Fruit fly (Drosophila melanogaster): ENCODE data around the gene Tango6.

Tango6 gene

DNA sequence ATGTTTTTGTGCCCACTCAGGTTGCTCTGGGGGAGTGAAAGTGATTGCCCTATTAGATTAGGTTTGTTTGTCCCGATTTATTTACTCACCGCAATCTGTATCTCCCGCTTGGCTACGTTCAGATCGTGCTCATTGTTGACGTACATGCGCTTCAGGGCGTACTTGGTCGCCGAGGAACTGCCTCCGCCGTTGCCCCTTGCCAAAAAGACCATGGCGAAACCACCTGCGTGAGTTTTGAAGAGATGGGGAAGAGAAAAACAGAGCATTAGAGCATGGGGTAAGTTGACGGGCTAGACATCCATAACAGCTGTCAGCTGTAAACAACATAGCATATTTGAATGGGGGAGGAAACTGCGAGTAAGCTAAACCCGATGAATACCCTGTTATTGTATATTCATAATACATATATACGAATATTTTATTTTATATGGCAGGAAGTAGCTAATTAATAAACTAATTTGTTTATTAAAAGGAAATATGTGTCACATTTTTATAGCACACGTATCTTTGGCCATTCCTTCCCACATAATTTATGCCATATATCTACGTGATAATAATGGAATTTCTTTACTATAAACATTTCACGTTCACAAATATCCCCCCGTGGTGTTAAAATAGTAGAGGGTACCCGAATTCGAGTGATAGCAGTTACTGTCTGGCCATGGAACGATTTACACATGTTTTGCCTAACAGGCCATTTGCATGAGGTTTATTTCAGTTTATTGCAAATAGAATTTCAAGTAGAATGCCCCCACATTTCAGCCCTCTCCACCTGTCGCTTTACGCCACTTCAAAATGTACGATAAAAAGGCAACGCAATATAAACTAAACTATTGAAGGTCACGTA lies 3.2 kb upstream of the Tango6 start:
- no peak for TF ChIP-seq CG8301 (tag; optimal IDR thresholded peaks at IDR 0.05)
- TF ChIP-seq CG9948 (tag; optimal IDR thresholded peaks at IDR 0.05), result peak; percentile 4

DNA sequence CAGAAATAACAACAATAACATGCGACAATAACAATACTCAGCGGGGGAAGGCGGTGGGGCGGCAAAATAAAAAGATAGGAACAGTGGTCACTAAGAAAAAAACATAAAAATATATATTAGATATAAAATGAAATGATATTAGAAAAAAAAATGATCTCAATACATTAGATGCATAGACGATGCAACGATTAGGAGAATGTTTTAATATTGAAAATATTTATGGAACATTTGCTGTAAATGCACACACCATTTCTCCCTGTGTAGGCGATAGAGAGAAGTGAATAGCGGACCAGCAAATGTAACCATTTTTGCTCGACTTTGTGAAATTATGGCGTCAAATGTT lies 2.6 kb upstream of the Tango6 start:
- TF ChIP-seq rn (GFP tag; IDR thresholded peaks at IDR 0.05), result no peak
- peak; percentile 38 for TF ChIP-seq CG15710 (tag; optimal IDR thresholded peaks at IDR 0.05)
- no peak for TF ChIP-seq Pif1A (GFP tag; optimal IDR thresholded peaks at IDR 0.05)
- TF ChIP-seq Snoo (tag; optimal IDR thresholded peaks at IDR 0.05), result no peak
- peak; percentile 56 for TF ChIP-seq CG8159 (tag; optimal IDR thresholded peaks at IDR 0.05)
- TF ChIP-seq Pif1B (GFP tag; optimal IDR thresholded peaks at IDR 0.05), result no peak
- peak; percentile 88 for TF ChIP-seq CG4496 (GFP tag; IDR thresholded peaks at IDR 0.05)
- TF ChIP-seq Ets98B (GFP tag; IDR thresholded peaks at IDR 0.05), result peak; percentile 79
- peak; percentile 53 for TF ChIP-seq CG14655 (GFP tag; optimal IDR thresholded peaks at IDR 0.05)
- TF ChIP-seq CG12605 (GFP tag; IDR thresholded peaks at IDR 0.05), result peak; percentile 85
- TF ChIP-seq CG10348 (GFP tag; IDR thresholded peaks at IDR 0.05), result no peak
- no peak for TF ChIP-seq D1 (tag; optimal IDR thresholded peaks at IDR 0.05)
- TF ChIP-seq CG8301 (tag; optimal IDR thresholded peaks at IDR 0.05), result peak; percentile 37
- peak; percentile 47 for TF ChIP-seq CG9948 (tag; optimal IDR thresholded peaks at IDR 0.05)
- TF ChIP-seq EcR (GFP tag; optimal IDR thresholded peaks at IDR 0.05), result no peak
- TF ChIP-seq fd96Ca (GFP tag; IDR thresholded peaks at IDR 0.05), result peak; percentile 57; the same call in 2 of the 3 replicates
- TF ChIP-seq CG13204 (GFP tag; optimal IDR thresholded peaks at IDR 0.05), result no peak
- peak; percentile 84 for TF ChIP-seq CG32121 (GFP tag; IDR thresholded peaks at IDR 0.05)
- no peak for TF ChIP-seq CG34367 (tag; optimal IDR thresholded peaks at IDR 0.05)
- TF ChIP-seq gl (tag; optimal IDR thresholded peaks at IDR 0.05), result no peak
- peak; percentile 62 for TF ChIP-seq CG17806 (tag; optimal IDR thresholded peaks at IDR 0.05)

DNA sequence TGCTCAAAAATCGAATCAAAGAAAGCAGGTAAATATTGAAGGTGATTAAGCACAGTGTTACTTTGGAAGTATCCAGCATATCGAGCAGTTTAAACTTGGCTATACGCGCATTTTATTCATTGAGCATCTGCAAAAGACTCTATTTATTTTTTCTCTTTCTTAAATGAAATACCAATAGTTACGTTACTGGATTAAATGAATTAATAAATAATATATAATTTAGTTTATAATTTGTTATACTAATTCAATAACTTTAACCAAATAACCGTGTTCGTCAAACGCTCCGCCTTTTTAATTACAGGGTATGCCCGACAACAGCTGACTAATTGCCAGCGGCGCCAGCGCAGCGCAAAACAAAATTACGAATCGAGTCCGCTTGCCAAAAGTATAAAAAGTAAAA lies 2.0 kb upstream of the Tango6 start:
- no peak for TF ChIP-seq gl (tag; optimal IDR thresholded peaks at IDR 0.05)
- 0 out of 3 replicates have a peak, but pooled peaks have one; percentile 14 for TF ChIP-seq fd96Ca (GFP tag; IDR thresholded peaks at IDR 0.05)
- no peak for TF ChIP-seq CG12605 (GFP tag; IDR thresholded peaks at IDR 0.05)
- no peak for TF ChIP-seq EcR (GFP tag; optimal IDR thresholded peaks at IDR 0.05)
- TF ChIP-seq rn (GFP tag; IDR thresholded peaks at IDR 0.05), result no peak
- TF ChIP-seq Pif1B (GFP tag; optimal IDR thresholded peaks at IDR 0.05), result no peak
- no peak for TF ChIP-seq CG8301 (tag; optimal IDR thresholded peaks at IDR 0.05)
- TF ChIP-seq CG9948 (tag; optimal IDR thresholded peaks at IDR 0.05), result no peak
- TF ChIP-seq D1 (tag; optimal IDR thresholded peaks at IDR 0.05), result no peak
- TF ChIP-seq CG8159 (tag; optimal IDR thresholded peaks at IDR 0.05), result no peak
- no peak for TF ChIP-seq CG10348 (GFP tag; IDR thresholded peaks at IDR 0.05)
- TF ChIP-seq CG32121 (GFP tag; IDR thresholded peaks at IDR 0.05), result peak; percentile 56; the same call in 1 of the 2 replicates
- TF ChIP-seq Snoo (tag; optimal IDR thresholded peaks at IDR 0.05), result no peak
- peak; percentile 0 for TF ChIP-seq CG17806 (tag; optimal IDR thresholded peaks at IDR 0.05)
- no peak for TF ChIP-seq CG14655 (GFP tag; optimal IDR thresholded peaks at IDR 0.05)
- peak; percentile 58; the same call in 1 of the 3 replicates for TF ChIP-seq CG4496 (GFP tag; IDR thresholded peaks at IDR 0.05)
- no peak for TF ChIP-seq CG13204 (GFP tag; optimal IDR thresholded peaks at IDR 0.05)
- peak; percentile 49 for TF ChIP-seq Ets98B (GFP tag; IDR thresholded peaks at IDR 0.05)
- TF ChIP-seq Pif1A (GFP tag; optimal IDR thresholded peaks at IDR 0.05), result no peak
- no peak for TF ChIP-seq CG34367 (tag; optimal IDR thresholded peaks at IDR 0.05)
- no peak for TF ChIP-seq CG15710 (tag; optimal IDR thresholded peaks at IDR 0.05)

dm6 chr2L:18967897-18968296 lies 931 bp upstream of the Tango6 start:
- no peak for TF ChIP-seq EcR (GFP tag; optimal IDR thresholded peaks at IDR 0.05)
- TF ChIP-seq rn (GFP tag; IDR thresholded peaks at IDR 0.05), result no peak
- TF ChIP-seq D1 (tag; optimal IDR thresholded peaks at IDR 0.05), result no peak
- no peak for TF ChIP-seq CG14655 (GFP tag; optimal IDR thresholded peaks at IDR 0.05)
- no peak for TF ChIP-seq CG12605 (GFP tag; IDR thresholded peaks at IDR 0.05)
- TF ChIP-seq CG8301 (tag; optimal IDR thresholded peaks at IDR 0.05), result no peak
- no peak for TF ChIP-seq fd96Ca (GFP tag; IDR thresholded peaks at IDR 0.05)
- no peak for TF ChIP-seq CG8159 (tag; optimal IDR thresholded peaks at IDR 0.05)
- no peak for TF ChIP-seq CG9948 (tag; optimal IDR thresholded peaks at IDR 0.05)
- no peak for TF ChIP-seq Pif1A (GFP tag; optimal IDR thresholded peaks at IDR 0.05)
- TF ChIP-seq Snoo (tag; optimal IDR thresholded peaks at IDR 0.05), result no peak
- TF ChIP-seq CG4496 (GFP tag; IDR thresholded peaks at IDR 0.05), result no peak
- no peak for TF ChIP-seq gl (tag; optimal IDR thresholded peaks at IDR 0.05)
- no peak for TF ChIP-seq CG10348 (GFP tag; IDR thresholded peaks at IDR 0.05)
- TF ChIP-seq CG13204 (GFP tag; optimal IDR thresholded peaks at IDR 0.05), result no peak

- peak; percentile 36 for TF ChIP-seq EcR (GFP tag; optimal IDR thresholded peaks at IDR 0.05)
- no peak for TF ChIP-seq fd96Ca (GFP tag; IDR thresholded peaks at IDR 0.05)
- TF ChIP-seq CG14655 (GFP tag; optimal IDR thresholded peaks at IDR 0.05), result no peak
- no peak for TF ChIP-seq CG13204 (GFP tag; optimal IDR thresholded peaks at IDR 0.05)
- no peak for TF ChIP-seq rn (GFP tag; IDR thresholded peaks at IDR 0.05)
- peak; percentile 13 for TF ChIP-seq Ets98B (GFP tag; IDR thresholded peaks at IDR 0.05)
- TF ChIP-seq CG9948 (tag; optimal IDR thresholded peaks at IDR 0.05), result peak; percentile 43
- peak; percentile 50 for TF ChIP-seq CG17806 (tag; optimal IDR thresholded peaks at IDR 0.05)
- TF ChIP-seq CG12605 (GFP tag; IDR thresholded peaks at IDR 0.05), result no peak
- TF ChIP-seq CG10348 (GFP tag; IDR thresholded peaks at IDR 0.05), result no peak
- no peak for TF ChIP-seq CG32121 (GFP tag; IDR thresholded peaks at IDR 0.05)
- TF ChIP-seq CG34367 (tag; optimal IDR thresholded peaks at IDR 0.05), result no peak
- TF ChIP-seq Pif1A (GFP tag; optimal IDR thresholded peaks at IDR 0.05), result no peak
- TF ChIP-seq D1 (tag; optimal IDR thresholded peaks at IDR 0.05), result no peak
- no peak for TF ChIP-seq CG4496 (GFP tag; IDR thresholded peaks at IDR 0.05)
- TF ChIP-seq gl (tag; optimal IDR thresholded peaks at IDR 0.05), result no peak
- TF ChIP-seq Snoo (tag; optimal IDR thresholded peaks at IDR 0.05), result peak; percentile 59
- no peak for TF ChIP-seq Pif1B (GFP tag; optimal IDR thresholded peaks at IDR 0.05)
- TF ChIP-seq CG8159 (tag; optimal IDR thresholded peaks at IDR 0.05), result peak; percentile 64
- TF ChIP-seq CG15710 (tag; optimal IDR thresholded peaks at IDR 0.05), result peak; percentile 56
- peak; percentile 38 for TF ChIP-seq CG8301 (tag; optimal IDR thresholded peaks at IDR 0.05)
Measured at dm6 chr2L:18974063-18974779, 5.4 kb downstream of the Tango6 start, which contains the start of the genes L2HGDH and CG10431. Gene L2HGDH, minus strand, starts transcription at chr2L:18974448. Gene CG10431, plus strand, starts transcription at chr2L:18974710.

Measured in whole organism, pupa.